Fruit fly (Drosophila melanogaster) whole organism, embryonic: ENCODE results near the gene CG6674.

Experiments used
- ATbp ChIP-seq: fragments of 200-800 bp; sonication (Bioruptor generic); optimal IDR thresholded peaks from 2 replicates; lab custom pipeline; 2017; ENCODE audit warnings: missing biosample characterization, mild to moderate bottlenecking, missing genetic modification characterization, missing genetic modification reagents
- Bgb ChIP-seq: fragments of 200-800 bp; sonication (Bioruptor generic); IDR thresholded peaks from 2 replicates; pipeline ENCODE4 v1.3.6; 2022; ENCODE audit warnings: missing biosample characterization, missing genetic modification characterization; ENCODE audit not compliant: partially characterized antibody
- C15 ChIP-seq: fragments of 200-800 bp; sonication (Bioruptor generic); IDR thresholded peaks from 3 replicates; pipeline ENCODE4 v1.3.6; 2022; ENCODE audit warnings: missing biosample characterization, missing genetic modification characterization
- CG10147 ChIP-seq: fragments of 200-800 bp; sonication (Bioruptor generic); optimal IDR thresholded peaks from 2 replicates; lab custom pipeline; 2019; ENCODE audit warnings: missing biosample characterization, mild to moderate bottlenecking, missing genetic modification characterization, moderate library complexity
- CG11723 ChIP-seq: fragments of 200-800 bp; sonication (Bioruptor generic); optimal IDR thresholded peaks from 2 replicates; lab custom pipeline; 2017; ENCODE audit warnings: missing biosample characterization, mild to moderate bottlenecking, missing genetic modification characterization
- CG12659 ChIP-seq: fragments of 200-800 bp; sonication (Bioruptor generic); optimal IDR thresholded peaks from 3 replicates; lab custom pipeline; 2017; ENCODE audit warnings: mild to moderate bottlenecking, missing biosample characterization, missing genetic modification reagents, missing genetic modification characterization
- CG1603 ChIP-seq: fragments of 200-800 bp; sonication (Bioruptor generic); optimal IDR thresholded peaks from 2 replicates; lab custom pipeline; 2019; ENCODE audit warnings: missing biosample characterization, mild to moderate bottlenecking, missing genetic modification characterization, moderate library complexity
- CG2116 ChIP-seq: fragments of 200-800 bp; sonication (Bioruptor generic); optimal IDR thresholded peaks from 3 replicates; lab custom pipeline; 2018; ENCODE audit warnings: missing biosample characterization, mild to moderate bottlenecking, missing genetic modification characterization
- CG2202 ChIP-seq: fragments of 200-800 bp; sonication (Bioruptor generic); optimal IDR thresholded peaks from 2 replicates; lab custom pipeline; 2018; ENCODE audit warnings: missing biosample characterization, mild to moderate bottlenecking, missing genetic modification characterization
- CG32532 ChIP-seq: fragments of 200-800 bp; sonication (Bioruptor generic); IDR thresholded peaks from 2 replicates; pipeline ENCODE4 v1.3.6; 2022; ENCODE audit warnings: missing biosample characterization, missing genetic modification characterization
- CG32767 ChIP-seq: fragments of 200-800 bp; sonication (Bioruptor generic); IDR thresholded peaks from 2 replicates; pipeline ENCODE4 v1.3.6; 2022; ENCODE audit warnings: missing biosample characterization, missing genetic modification characterization
- CG34224 ChIP-seq: fragments of 200-800 bp; sonication (Bioruptor generic); IDR thresholded peaks from 3 replicates; pipeline ENCODE4 v1.3.6; 2022; ENCODE audit warnings: missing biosample characterization, missing genetic modification characterization; ENCODE audit not compliant: partially characterized antibody
- CG6765 ChIP-seq: fragments of 200-800 bp; sonication (Bioruptor generic); optimal IDR thresholded peaks from 3 replicates; lab custom pipeline; 2017; ENCODE audit warnings: missing biosample characterization, mild to moderate bottlenecking, missing genetic modification characterization
- CG7372 ChIP-seq: fragments of 200-800 bp; sonication (Bioruptor generic); IDR thresholded peaks from 2 replicates; pipeline ENCODE4 v1.3.6; 2022; ENCODE audit warnings: missing biosample characterization, missing genetic modification characterization
- CG8388 ChIP-seq: fragments of 200-800 bp; sonication (Bioruptor generic); optimal IDR thresholded peaks from 2 replicates; lab custom pipeline; 2019; ENCODE audit warnings: missing biosample characterization, mild to moderate bottlenecking, missing genetic modification characterization, moderate library complexity
- CG9437 ChIP-seq: fragments of 200-800 bp; sonication (Bioruptor generic); optimal IDR thresholded peaks from 2 replicates; lab custom pipeline; 2018; ENCODE audit warnings: missing biosample characterization, mild to moderate bottlenecking, missing genetic modification characterization
- CTCF ChIP-seq: fragments of 200-800 bp; sonication (Bioruptor generic); optimal IDR thresholded peaks from 2 replicates; lab custom pipeline; 2017; ENCODE audit warnings: missing biosample characterization, mild to moderate bottlenecking, missing genetic modification characterization, moderate library complexity
- E2f2 ChIP-seq: fragments of 200-800 bp; sonication (Bioruptor generic); IDR thresholded peaks from 2 replicates; pipeline ENCODE4 v1.3.6; 2022; ENCODE audit warnings: missing biosample characterization, missing genetic modification characterization
- Eip74EF ChIP-seq, 2 experiments: fragments of 200-800 bp in 1 of 2; fragments of >200 bp in 1 of 2; sonication (Bioruptor generic) in 1 of 2; optimal IDR thresholded peaks; 2 replicates each; lab custom pipeline; 2017 to 2019; ENCODE audit warnings: missing biosample characterization in 2 of 2, missing genetic modification characterization in 2 of 2, mild to moderate bottlenecking in 1 of 2, moderate library complexity in 1 of 2
- Ets65A ChIP-seq: fragments of 200-800 bp; sonication (Bioruptor generic); peaks from one replicate; lab custom pipeline; 2016; ENCODE audit warnings: missing biosample characterization, missing genetic modification characterization
- GATAe ChIP-seq: fragments of 200-800 bp; sonication (Bioruptor generic); conservative IDR thresholded peaks from 2 replicates; pipeline ENCODE4 v1.3.6; 2022; ENCODE audit warnings: missing biosample characterization, missing genetic modification characterization
- Hey ChIP-seq: fragments of 200-800 bp; sonication (Bioruptor generic); optimal IDR thresholded peaks from 3 replicates; lab custom pipeline; 2018; ENCODE audit warnings: missing biosample characterization, mild to moderate bottlenecking, missing genetic modification characterization
- Oaz ChIP-seq: fragments of 200-800 bp; sonication (Bioruptor generic); IDR thresholded peaks from 2 replicates; pipeline ENCODE4 v1.3.6; 2022; ENCODE audit warnings: missing biosample characterization, missing genetic modification characterization
- Opbp ChIP-seq: fragments of 200-800 bp; sonication (Bioruptor generic); IDR thresholded peaks from 3 replicates; pipeline ENCODE4 v1.3.6; 2022; ENCODE audit warnings: missing biosample characterization, missing genetic modification characterization; ENCODE audit not compliant: partially characterized antibody
- PHDP ChIP-seq: fragments of 200-800 bp; sonication (Bioruptor generic); optimal IDR thresholded peaks from 3 replicates; lab custom pipeline; 2018; ENCODE audit warnings: missing biosample characterization, mild to moderate bottlenecking, missing genetic modification characterization, moderate library complexity
- Sox102F ChIP-seq: fragments of 200-800 bp; sonication (Bioruptor generic); optimal IDR thresholded peaks from 2 replicates; lab custom pipeline; 2018; ENCODE audit warnings: missing biosample characterization, mild to moderate bottlenecking, missing genetic modification characterization, moderate library complexity
- Trl ChIP-seq, 3 experiments: fragments of >200 bp in 2 of 3; fragments of 200-800 bp in 1 of 3; sonication (Bioruptor generic) in 1 of 3; optimal IDR thresholded peaks; 2 replicates in 1 of 3; 3 replicates in 2 of 3; lab custom pipeline; 2016 to 2017; ENCODE audit warnings: missing biosample characterization in 1 of 3, missing genetic modification characterization in 1 of 3
- YL-1 ChIP-seq: fragments of 200-800 bp; sonication (Bioruptor generic); optimal IDR thresholded peaks from 3 replicates; lab custom pipeline; 2017; ENCODE audit warnings: missing biosample characterization, mild to moderate bottlenecking, missing genetic modification characterization
- aop ChIP-seq: fragments of 200-800 bp; sonication (Bioruptor generic); IDR thresholded peaks from 2 replicates; pipeline ENCODE4 v1.3.6; 2022; ENCODE audit warnings: missing biosample characterization, missing genetic modification characterization
- crc ChIP-seq: fragments of 200-800 bp; sonication (Bioruptor generic); optimal IDR thresholded peaks from 2 replicates; lab custom pipeline; 2016; ENCODE audit warnings: missing biosample characterization, missing genetic modification characterization
- crp ChIP-seq, 2 experiments: fragments of 200-800 bp; sonication (Bioruptor generic); optimal IDR thresholded peaks; 2 replicates in 1 of 2; 3 replicates in 1 of 2; lab custom pipeline; 2017; ENCODE audit warnings: missing biosample characterization in 2 of 2, missing genetic modification characterization in 2 of 2, mild to moderate bottlenecking in 1 of 2, moderate library complexity in 1 of 2
- disco-r ChIP-seq: fragments of 200-800 bp; sonication (Bioruptor generic); optimal IDR thresholded peaks from 2 replicates; lab custom pipeline; 2016; ENCODE audit warnings: missing biosample characterization, missing genetic modification characterization
- dm ChIP-seq: fragments of 200-800 bp; sonication (Bioruptor generic); optimal IDR thresholded peaks from 3 replicates; lab custom pipeline; 2016; ENCODE audit warnings: missing biosample characterization, missing genetic modification characterization
- dmrt11E ChIP-seq: fragments of 200-800 bp; sonication (Bioruptor generic); optimal IDR thresholded peaks from 3 replicates; lab custom pipeline; 2018; ENCODE audit warnings: missing biosample characterization, mild to moderate bottlenecking, missing genetic modification characterization, moderate library complexity
- ewg ChIP-seq: fragments of 200-800 bp; sonication (Bioruptor generic); optimal IDR thresholded peaks from 3 replicates; lab custom pipeline; 2017; ENCODE audit warnings: mild to moderate bottlenecking, missing biosample characterization, missing genetic modification reagents, missing genetic modification characterization
- ham ChIP-seq: fragments of 200-800 bp; sonication (Bioruptor generic); IDR thresholded peaks from 2 replicates; pipeline ENCODE4 v1.3.6; 2022; ENCODE audit warnings: missing biosample characterization, missing genetic modification characterization
- insv ChIP-seq, 2 experiments: fragments of 200-800 bp; sonication (Bioruptor generic); optimal IDR thresholded peaks; 3 replicates each; lab custom pipeline; 2016 to 2018; ENCODE audit warnings: missing biosample characterization in 2 of 2, missing genetic modification characterization in 2 of 2
- pzg ChIP-seq: fragments of 200-800 bp; sonication (Bioruptor generic); optimal IDR thresholded peaks from 3 replicates; lab custom pipeline; 2018; ENCODE audit warnings: missing biosample characterization, mild to moderate bottlenecking, missing genetic modification characterization, moderate library complexity
- scrt ChIP-seq: fragments of 200-800 bp; sonication (Bioruptor generic); optimal IDR thresholded peaks from 2 replicates; lab custom pipeline; 2018; ENCODE audit warnings: missing biosample characterization, mild to moderate bottlenecking, missing genetic modification characterization, moderate library complexity
- seq ChIP-seq: fragments of 200-800 bp; sonication (Bioruptor generic); IDR thresholded peaks from 2 replicates; pipeline ENCODE4 v1.3.6; 2022; ENCODE audit warnings: missing biosample characterization, missing genetic modification characterization
- slp2 ChIP-seq: fragments of 200-800 bp; sonication (Bioruptor generic); optimal IDR thresholded peaks from 2 replicates; lab custom pipeline; 2016; ENCODE audit warnings: missing biosample characterization, missing genetic modification characterization
- so ChIP-seq: fragments of 200-800 bp; sonication (Bioruptor generic); IDR thresholded peaks from 3 replicates; pipeline ENCODE4 v1.3.6; 2022; ENCODE audit warnings: missing biosample characterization, missing genetic modification characterization
- tio ChIP-seq: fragments of 200-800 bp; sonication (Bioruptor generic); optimal IDR thresholded peaks from 2 replicates; lab custom pipeline; 2017; ENCODE audit warnings: missing biosample characterization, missing genetic modification characterization, inconsistent platforms
- tll ChIP-seq, 2 experiments: fragments of 200-800 bp in 1 of 2; fragments of >200 bp in 1 of 2; sonication (Bioruptor generic) in 1 of 2; optimal IDR thresholded peaks; 2 replicates each; lab custom pipeline; 2017 to 2019; ENCODE audit warnings: missing biosample characterization in 2 of 2, missing genetic modification characterization in 2 of 2, mild to moderate bottlenecking in 1 of 2, moderate library complexity in 1 of 2
- zen2 ChIP-seq: fragments of 200-800 bp; sonication (Bioruptor generic); IDR thresholded peaks from 3 replicates; pipeline ENCODE4 v1.3.6; 2022; ENCODE audit warnings: missing biosample characterization, missing genetic modification characterization; ENCODE audit not compliant: partially characterized antibody

Gene CG6674

dm6 chr3L:9972007-9972856 is at the start of gene CG6674, which contains the start of the genes CG42455 and vnc (continued):
- TF ChIP-seq tll (GFP tag; optimal IDR thresholded peaks at IDR 0.05; lab: Kevin White, UChicago) (no peak), CG11723 (GFP tag; lab: Kevin White, UChicago) (no peak), dm (GFP tag; lab: Kevin White, UChicago) (peak; percentile 58), CG2202 (tag; lab: Kevin White, UChicago) (no peak), YL-1 (peak; percentile 52), GATAe (no peak), ATbp (GFP tag; lab: Kevin White, UChicago) (no peak), CG12659 (GFP tag; lab: Kevin White, UChicago) (peak; percentile 49), C15 (GFP tag; lab: Robert Waterston, UW) (no peak), CG9437 (GFP tag; lab: Kevin White, UChicago) (peak; percentile 36), CG2116 (GFP tag; lab: Kevin White, UChicago) (peak; percentile 36), seq (no peak), aop (GFP tag; lab: Robert Waterston, UW) (no peak), CG32532 (GFP tag; lab: Robert Waterston, UW) (peak; percentile 51; the same call in 1 of the 2 replicates)

- 0 out of 3 replicates have a peak, but pooled peaks have one; percentile 13 for TF ChIP-seq so
- no peak for TF ChIP-seq CG12659 (GFP tag; lab: Kevin White, UChicago)
- TF ChIP-seq disco-r (GFP tag; lab: Kevin White, UChicago), result no peak
- TF ChIP-seq Hey, result no peak
- TF ChIP-seq zen2, result 0 out of 3 replicates have a peak, but pooled peaks have one; percentile 13
- peak; percentile 68 for TF ChIP-seq E2f2
- no peak for TF ChIP-seq CG8388
- peak; percentile 25 for TF ChIP-seq scrt (GFP tag; lab: Kevin White, UChicago)
- peak; percentile 94 for TF ChIP-seq CTCF (GFP tag; lab: Kevin White, UChicago)
- TF ChIP-seq pzg (GFP tag; lab: Kevin White, UChicago), result no peak
- TF ChIP-seq dmrt11E, result no peak
- no peak for TF ChIP-seq CG6765 (GFP tag; lab: Kevin White, UChicago)
- TF ChIP-seq CG1603 (tag; lab: Kevin White, UChicago), result peak; percentile 10
- no peak for TF ChIP-seq crc (GFP tag; lab: Kevin White, UChicago)
- peak; percentile 58 for TF ChIP-seq Ets65A (GFP tag; lab: Kevin White, UChicago)
- no peak for TF ChIP-seq CG10147
- TF ChIP-seq tio (GFP tag; lab: Kevin White, UChicago), result no peak
- TF ChIP-seq insv (GFP tag; optimal IDR thresholded peaks at IDR 0.05; lab: Kevin White, UChicago), result no peak
- peak; percentile 85 for TF ChIP-seq ewg (GFP tag; lab: Kevin White, UChicago)
- TF ChIP-seq Trl (optimal IDR thresholded peaks at IDR 0.05; lab: Kevin White, UChicago), result peak in 1 of 2 experiments; percentile 17
- no peak for TF ChIP-seq Trl (GFP tag; optimal IDR thresholded peaks at IDR 0.05; lab: Kevin White, UChicago)
- no peak for TF ChIP-seq slp2 (GFP tag; lab: Kevin White, UChicago)
- TF ChIP-seq Sox102F (GFP tag; lab: Kevin White, UChicago), result peak; percentile 6
- no peak for TF ChIP-seq Eip74EF (GFP tag; optimal IDR thresholded peaks at IDR 0.05; lab: Kevin White, UChicago)
- TF ChIP-seq ham (GFP tag; lab: Robert Waterston, UW), result no peak
- TF ChIP-seq CG32767, result no peak
- TF ChIP-seq Oaz (GFP tag; lab: Robert Waterston, UW), result 0 out of 2 replicates have a peak, but pooled peaks have one; percentile 24
- no peak for TF ChIP-seq Opbp (GFP tag; lab: Robert Waterston, UW)
- TF ChIP-seq crp (GFP tag; optimal IDR thresholded peaks at IDR 0.05; lab: Kevin White, UChicago), result peak in 1 of 2 experiments; percentile 75
- 0 out of 3 replicates have a peak, but pooled peaks have one; percentile 21 for TF ChIP-seq CG34224 (GFP tag; lab: Robert Waterston, UW)
- 0 out of 2 replicates have a peak, but pooled peaks have one; percentile 24 for TF ChIP-seq Bgb
- peak; percentile 4 for TF ChIP-seq PHDP (tag; lab: Kevin White, UChicago)
- no peak for TF ChIP-seq CG7372
Measured at dm6 chr3L:9974172-9974896, 2.5 kb upstream of the CG6674 start, which contains the start of gene dpr6. TSS of gene dpr6 (plus strand) at chr3L:9974651.
